Worm (Caenorhabditis elegans) whole organism, young adult: ENCODE measurements around the gene Y43F8A.2.

Experiments used
- T26A5.8 ChIP-seq: sonication (generic microtip); optimal IDR thresholded peaks from 2 replicates; lab custom pipeline; 2016; ENCODE audit warnings: missing genetic modification characterization, missing compliant biosample characterization
- Y56A3A.18 ChIP-seq: fragments of 200-800 bp; sonication (Bioruptor generic); IDR thresholded peaks from 2 replicates; pipeline ENCODE4 v1.3.6; 2022; ENCODE audit warnings: missing genetic modification reagents, missing genetic modification characterization, missing compliant biosample characterization
- ama-1 ChIP-seq, 3 experiments: fragments of 150-350 bp in 1 of 3; sonication (generic microtip) in 2 of 3; optimal IDR thresholded peaks; 2 replicates each; lab custom pipeline; 2014 to 2018; ENCODE audit warnings: missing biosample characterization in 2 of 3, missing genetic modification characterization in 2 of 3, missing genetic modification reagents in 2 of 3
- dpl-1 ChIP-seq: fragments of 150-350 bp; optimal IDR thresholded peaks from 2 replicates; lab custom pipeline; 2014; ENCODE audit warnings: missing biosample characterization, missing genetic modification reagents, missing genetic modification characterization
- him-1 ChIP-seq: sonication (generic microtip); optimal IDR thresholded peaks from 2 replicates; lab custom pipeline; 2016; ENCODE audit warnings: missing genotype, missing genetic modification reagents, missing genetic modification characterization, missing compliant biosample characterization
- hlh-26 ChIP-seq: fragments of 200-800 bp; sonication (Bioruptor generic); conservative IDR thresholded peaks from 2 replicates; pipeline ENCODE4 v1.3.6; 2022; ENCODE audit warnings: missing genetic modification reagents, missing genetic modification characterization, missing compliant biosample characterization
- let-526 ChIP-seq: fragments of 200-800 bp; sonication (Bioruptor generic); IDR thresholded peaks from 2 replicates; pipeline ENCODE4 v1.3.6; 2022; ENCODE audit warnings: missing genetic modification reagents, missing genetic modification characterization, missing compliant biosample characterization
- madf-10 ChIP-seq: sonication (generic microtip); optimal IDR thresholded peaks from 2 replicates; lab custom pipeline; 2016; ENCODE audit warnings: mild to moderate bottlenecking, missing genetic modification characterization, missing compliant biosample characterization
- pha-4 ChIP-seq: fragments of 150-350 bp; sonication (generic microtip); optimal IDR thresholded peaks from 2 replicates; lab custom pipeline; 2014; ENCODE audit warnings: missing biosample characterization, missing genetic modification reagents, missing genetic modification characterization
- sea-2 ChIP-seq: fragments of 200-800 bp; sonication (Bioruptor generic); IDR thresholded peaks from 2 replicates; pipeline ENCODE4 v1.3.6; 2022; ENCODE audit warnings: missing genetic modification characterization, missing compliant biosample characterization
- snpc-3.4 ChIP-seq: sonication (generic microtip); optimal IDR thresholded peaks from 2 replicates; lab custom pipeline; 2017; ENCODE audit warnings: missing genetic modification characterization, mild to moderate bottlenecking, missing compliant biosample characterization, antibody characterized with exemption, moderate library complexity, missing genotype, missing genetic modification reagents
- snpc-4 ChIP-seq, 5 experiments: fragments of 150-350 bp in 1 of 5; sonication (generic microtip) in 4 of 5; optimal IDR thresholded peaks; 2 replicates each; lab custom pipeline; 2014 to 2018; ENCODE audit warnings: missing genetic modification characterization in 5 of 5, missing biosample characterization in 3 of 5, antibody characterized with exemption in 2 of 5, mild to moderate bottlenecking in 2 of 5, missing compliant biosample characterization in 2 of 5, missing genotype in 2 of 5, moderate library complexity in 2 of 5, missing genetic modification reagents in 1 of 5
- unc-62 ChIP-seq: fragments of 150-350 bp; optimal IDR thresholded peaks from 2 replicates; lab custom pipeline; 2014; ENCODE audit warnings: missing biosample characterization, missing genetic modification reagents, missing genetic modification characterization

- no peak for TF ChIP-seq sea-2 (GFP tag; lab: Robert Waterston, UW)
- no peak for TF ChIP-seq let-526 (GFP tag; lab: Robert Waterston, UW)
- no peak for TF ChIP-seq unc-62 (GFP tag; lab: Kevin White, UChicago)
- no peak for TF ChIP-seq ama-1 (optimal IDR thresholded peaks at IDR 0.05; lab: Kevin White, UChicago)
- no peak for TF ChIP-seq ama-1 (GFP tag; optimal IDR thresholded peaks at IDR 0.05; lab: Kevin White, UChicago)
- TF ChIP-seq snpc-4 (GFP tag; optimal IDR thresholded peaks at IDR 0.05; lab: Kevin White, UChicago): no peak
- no peak for TF ChIP-seq snpc-4 (tag; optimal IDR thresholded peaks at IDR 0.05; lab: Kevin White, UChicago)
- no peak for TF ChIP-seq him-1 (tag; lab: Kevin White, UChicago)
- TF ChIP-seq pha-4 (tag; lab: Kevin White, UChicago): no peak
- TF ChIP-seq dpl-1 (GFP tag; lab: Kevin White, UChicago): no peak
- TF ChIP-seq snpc-3.4: no peak
- no peak for TF ChIP-seq hlh-26
- TF ChIP-seq T26A5.8: no peak
- TF ChIP-seq Y56A3A.18 (GFP tag; lab: Robert Waterston, UW): no peak
- no peak for TF ChIP-seq madf-10 (tag; lab: Kevin White, UChicago)
These were observed 1.2 kb upstream of the Y43F8A.2 start, which contains the start of gene Y43F8A.1 for ce11 chrV:19370189-19370588.
